Fruit fly (Drosophila melanogaster): ENCODE data around the gene Ccp84Ad.

Gene Ccp84Ad

dm6 chr3R:6683135-6683534 lies 9.4 kb upstream of the Ccp84Ad start:
- TF ChIP-seq CTCF (optimal IDR thresholded peaks at IDR 0.05) (peak in 1 of 2 experiments; percentile 16), CG8478 (optimal IDR thresholded peaks at IDR 0.05) (no peak)

- TF ChIP-seq CG8478 (optimal IDR thresholded peaks at IDR 0.05) (no peak), CTCF (optimal IDR thresholded peaks at IDR 0.05) (peak; percentile 76 to 91)
These were observed 8.9 kb upstream of the Ccp84Ad start for dm6 chr3R:6683671-6684070.

DNA sequence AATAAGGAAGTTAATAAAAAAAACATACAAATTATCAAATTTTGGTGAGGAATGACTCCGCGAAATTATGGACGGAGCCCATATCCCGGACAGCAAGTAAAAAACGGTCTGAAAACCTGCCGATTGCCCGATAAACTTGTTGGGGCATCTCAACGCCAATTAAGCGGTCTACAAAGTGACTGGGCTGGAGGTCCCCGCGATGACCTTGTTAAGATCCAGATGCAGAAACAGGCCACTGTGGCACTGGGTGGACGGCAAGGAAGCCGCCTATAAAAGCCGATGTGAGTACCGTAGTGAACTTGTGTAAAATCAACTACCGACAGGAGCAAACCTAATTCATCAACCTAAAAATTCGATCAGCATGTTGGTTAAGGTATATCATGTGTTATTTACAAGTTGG lies 8.4 kb upstream of the Ccp84Ad start, which contains the start of gene Edg84A:
Gene Edg84A, plus strand, starts transcription at position 301 of the 400 bp plus-strand sequence.
- no peak for TF ChIP-seq CG8478 (optimal IDR thresholded peaks at IDR 0.05)
- no peak for TF ChIP-seq CTCF (optimal IDR thresholded peaks at IDR 0.05)

DNA sequence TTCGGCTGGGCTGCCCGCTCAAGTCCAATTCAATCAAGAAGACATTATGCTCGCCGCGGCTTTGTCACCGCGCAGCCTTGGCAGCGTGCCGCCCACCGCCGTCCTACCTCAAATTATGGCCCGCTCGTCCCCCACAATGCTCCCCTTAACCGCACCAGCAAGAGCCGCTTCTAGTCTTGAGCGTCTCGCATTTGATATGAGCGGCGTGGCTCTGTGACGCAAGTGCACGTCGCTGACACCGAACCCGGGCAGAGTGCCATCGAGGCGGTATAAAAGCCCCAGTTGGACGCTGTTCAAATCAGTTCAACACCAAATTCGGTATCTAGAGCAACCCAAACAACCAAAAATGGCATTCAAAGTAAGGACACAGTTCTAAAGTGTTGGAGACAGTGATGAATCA lies 6.1 kb upstream of the Ccp84Ad start, which contains the start of gene Ccp84Ag:
Gene Ccp84Ag, plus strand, starts transcription at position 301 of the 400 bp plus-strand sequence.
- TF ChIP-seq CTCF (optimal IDR thresholded peaks at IDR 0.05) (no peak), CG8478 (optimal IDR thresholded peaks at IDR 0.05) (no peak)

DNA sequence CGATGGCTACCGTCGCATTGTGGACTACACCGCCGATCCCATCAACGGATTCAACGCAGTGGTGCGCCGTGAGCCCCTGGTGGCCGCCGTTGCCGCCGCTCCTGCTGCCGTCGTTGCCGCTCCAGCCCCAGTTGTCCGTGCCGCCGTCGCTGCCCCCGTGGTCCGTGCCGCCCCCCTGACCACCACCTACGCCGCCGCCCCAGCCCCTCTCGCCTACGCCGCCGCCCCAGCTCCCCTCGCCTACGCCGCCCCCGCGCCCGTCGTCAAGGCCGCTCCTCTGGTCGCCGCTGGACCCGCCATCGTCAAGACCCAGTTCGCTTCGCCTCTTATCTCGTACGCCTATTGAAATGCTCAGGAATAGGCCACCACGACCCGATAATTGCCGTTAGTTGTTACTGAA lies 5.3 kb upstream of the Ccp84Ad start:
- no peak for TF ChIP-seq CTCF (optimal IDR thresholded peaks at IDR 0.05)
- TF ChIP-seq CG8478 (optimal IDR thresholded peaks at IDR 0.05), result no peak

- TF ChIP-seq CG8478 (optimal IDR thresholded peaks at IDR 0.05), result no peak
- no peak for TF ChIP-seq CTCF (optimal IDR thresholded peaks at IDR 0.05)
These were observed 4.4 kb upstream of the Ccp84Ad start for dm6 chr3R:6688160-6688559.

dm6 chr3R:6690139-6690538 lies 2.4 kb upstream of the Ccp84Ad start, which contains the start of gene Ccp84Af:
Gene Ccp84Af, minus strand, starts transcription at chr3R:6690239.
- no peak for TF ChIP-seq CTCF (optimal IDR thresholded peaks at IDR 0.05)

DNA sequence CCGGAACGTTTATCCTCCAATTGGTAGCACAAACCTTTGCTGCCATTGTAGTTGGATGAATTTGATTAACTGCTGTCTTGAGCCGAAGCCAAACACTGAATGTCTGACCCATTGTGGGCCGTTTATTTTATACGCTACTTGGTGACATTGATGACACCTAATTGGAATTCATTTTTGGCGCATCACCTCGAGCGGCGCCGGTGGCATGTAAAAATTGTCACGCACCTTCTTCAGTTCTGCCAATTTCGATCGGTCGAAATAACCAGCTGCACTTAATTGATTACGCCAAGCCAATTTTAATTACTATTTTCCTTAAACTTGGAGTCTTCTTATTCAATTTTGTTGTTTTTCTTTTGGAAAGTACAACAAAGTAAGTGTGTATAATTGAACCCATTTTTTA lies 874 bp upstream of the Ccp84Ad start, which contains the start of gene Ccp84Ae:
Gene Ccp84Ae, minus strand, starts transcription at position 101 of the 400 bp plus-strand sequence.
- TF ChIP-seq CTCF (optimal IDR thresholded peaks at IDR 0.05), result no peak
- TF ChIP-seq CG8478 (optimal IDR thresholded peaks at IDR 0.05), result no peak

DNA sequence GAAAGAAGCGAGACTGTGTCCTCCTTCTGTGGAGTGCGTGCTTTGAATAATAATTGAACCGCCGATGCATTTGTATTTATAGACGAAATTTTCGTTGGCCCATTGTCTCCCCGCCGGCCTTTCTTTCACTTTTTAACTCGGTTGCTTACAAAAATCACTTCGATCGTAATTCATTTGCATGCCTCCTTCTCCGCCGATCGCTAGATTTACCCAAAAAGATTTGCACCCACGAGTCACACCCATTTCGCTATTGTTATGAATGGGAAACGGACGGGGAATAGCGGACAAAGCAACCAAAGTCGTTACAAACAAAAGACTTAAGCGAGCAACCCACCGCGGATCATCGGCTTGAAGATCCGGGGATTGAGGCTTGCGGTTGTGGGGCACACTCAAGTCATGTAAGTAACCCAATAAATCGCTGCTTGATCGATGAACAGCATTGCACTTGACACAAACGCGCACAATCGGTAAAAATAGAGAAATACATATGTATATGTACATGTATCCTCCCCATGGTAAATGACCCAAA lies 3.8 kb downstream of the Ccp84Ad start, which contains the start of gene Ccp84Ac:
Gene Ccp84Ac, minus strand, starts transcription at position 51 of the 529 bp plus-strand sequence.
- TF ChIP-seq CTCF (optimal IDR thresholded peaks at IDR 0.05) (no peak), CG8478 (optimal IDR thresholded peaks at IDR 0.05) (no peak)

DNA sequence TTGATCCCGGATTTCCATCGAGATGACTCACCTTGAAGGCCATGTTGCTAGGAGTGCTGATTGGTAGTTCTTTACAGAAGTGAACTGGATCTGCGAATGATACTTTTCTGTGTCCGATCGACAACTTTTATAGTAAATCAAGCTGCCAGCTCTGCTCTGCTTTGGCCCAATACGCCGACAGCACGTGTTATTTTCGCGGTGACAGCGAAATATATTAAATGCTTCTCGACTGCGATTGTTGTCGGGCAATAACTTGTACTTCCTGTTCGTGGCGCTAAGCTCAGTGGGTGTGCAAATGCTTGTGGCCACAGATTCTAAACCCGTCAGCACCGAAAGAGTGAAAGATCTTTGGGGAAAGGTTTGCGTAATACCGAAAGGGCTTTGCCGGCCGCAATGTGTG lies 10.2 kb downstream of the Ccp84Ad start, which contains the start of gene Ccp84Ab:
Gene Ccp84Ab, minus strand, starts transcription at position 101 of the 400 bp plus-strand sequence.
- TF ChIP-seq CG8478 (optimal IDR thresholded peaks at IDR 0.05) (no peak), CTCF (optimal IDR thresholded peaks at IDR 0.05) (no peak)

DNA sequence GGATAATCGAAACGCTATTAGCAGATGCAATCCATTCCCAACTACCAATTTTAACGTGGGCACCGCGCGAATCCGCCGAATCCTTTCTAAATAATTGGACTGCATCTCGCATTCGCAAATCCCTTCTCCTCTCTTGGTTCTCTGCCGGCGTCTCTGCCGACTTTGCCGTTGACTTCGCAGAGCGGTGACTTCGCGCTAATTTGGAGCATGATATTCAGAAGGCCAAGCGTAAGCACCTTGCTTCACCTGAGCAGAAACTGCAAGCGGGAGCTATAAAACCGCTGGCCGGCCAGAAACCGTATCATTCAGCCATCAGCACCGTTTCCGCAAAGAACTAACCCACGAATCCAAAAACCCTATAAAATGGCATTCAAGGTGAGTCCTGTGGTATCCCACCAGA lies 11.3 kb downstream of the Ccp84Ad start, which contains the start of gene Ccp84Aa:
Gene Ccp84Aa, plus strand, starts transcription at position 301 of the 400 bp plus-strand sequence.
- no peak for TF ChIP-seq CG8478 (optimal IDR thresholded peaks at IDR 0.05)
- TF ChIP-seq CTCF (optimal IDR thresholded peaks at IDR 0.05), result no peak

dm6 chr3R:6706327-6706726 lies 13.8 kb downstream of the Ccp84Ad start:
- no peak for TF ChIP-seq CG8478 (optimal IDR thresholded peaks at IDR 0.05)
- peak; percentile 49 to 69 for TF ChIP-seq CTCF (optimal IDR thresholded peaks at IDR 0.05)

- no peak for TF ChIP-seq CG8478 (optimal IDR thresholded peaks at IDR 0.05)
- TF ChIP-seq CTCF (optimal IDR thresholded peaks at IDR 0.05), result peak; percentile 63 to 83
These were observed 16.3 kb downstream of the Ccp84Ad start for dm6 chr3R:6708858-6709257.

DNA sequence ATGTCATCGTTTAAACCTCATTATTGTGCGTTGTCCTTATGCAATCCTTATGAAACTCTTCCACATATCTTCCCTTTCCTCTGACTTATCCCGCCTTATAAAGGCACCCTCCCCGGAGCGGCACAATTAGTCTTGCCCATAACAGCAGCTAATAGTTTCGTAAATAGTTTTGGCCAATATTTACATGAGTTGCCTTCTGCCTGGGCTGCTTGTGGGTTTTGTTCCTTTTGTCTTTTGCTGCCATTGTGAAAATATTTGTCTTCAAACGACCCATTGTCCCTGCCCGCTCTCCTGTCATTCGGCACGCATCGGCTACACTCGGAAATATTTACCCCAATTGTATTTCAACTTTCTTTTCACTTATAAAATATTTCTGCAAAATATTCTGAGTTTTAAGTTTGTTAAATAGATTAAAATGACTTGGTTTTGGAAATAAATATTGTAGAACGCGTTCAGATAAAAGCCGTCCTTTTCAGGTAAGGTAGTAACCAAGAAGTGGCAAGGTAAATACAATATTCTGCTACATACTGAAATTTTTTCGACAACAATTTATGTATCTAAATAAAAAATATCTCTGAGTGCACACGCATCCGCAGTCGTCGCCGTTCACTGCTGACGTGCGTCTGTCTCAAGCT lies 31.1 kb downstream of the Ccp84Ad start:
- TF ChIP-seq CTCF (optimal IDR thresholded peaks at IDR 0.05) (no peak), CG8478 (optimal IDR thresholded peaks at IDR 0.05) (no peak)

dm6 chr3R:6726119-6726518 lies 33.6 kb downstream of the Ccp84Ad start:
- TF ChIP-seq CTCF (optimal IDR thresholded peaks at IDR 0.05) (no peak), CG8478 (optimal IDR thresholded peaks at IDR 0.05) (no peak)

DNA sequence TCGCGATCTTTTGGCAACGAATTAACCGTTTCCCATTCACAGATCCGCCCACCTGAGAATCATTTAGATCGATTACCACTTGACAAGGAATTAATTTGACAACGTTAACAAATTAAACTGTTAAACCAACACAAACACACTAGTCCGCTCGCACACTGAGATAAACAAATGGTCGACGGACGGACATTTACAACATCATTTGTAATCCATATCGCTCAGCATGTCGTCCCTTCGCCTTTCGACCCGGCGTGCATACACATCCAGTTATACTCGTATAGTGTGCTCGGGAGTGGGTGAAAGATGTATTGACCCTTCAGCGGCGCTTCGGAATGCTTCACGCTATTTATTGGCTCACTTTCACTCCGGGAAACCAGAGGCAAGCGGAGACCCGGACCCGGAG lies 43.2 kb downstream of the Ccp84Ad start:
- no peak for TF ChIP-seq CG8478 (optimal IDR thresholded peaks at IDR 0.05)
- no peak for TF ChIP-seq CTCF (optimal IDR thresholded peaks at IDR 0.05)
